Fruit fly (Drosophila melanogaster): ENCODE results near the gene ND-B14.5A.

The ND-B14.5A gene

dm6 chrX:2194208-2195094 lies 22.1 kb downstream of the ND-B14.5A start:
- TF ChIP-seq CG32121 (GFP tag; IDR thresholded peaks at IDR 0.05) (no peak), CG34367 (tag; optimal IDR thresholded peaks at IDR 0.05) (no peak), CG13204 (GFP tag; optimal IDR thresholded peaks at IDR 0.05) (no peak), rn (GFP tag; IDR thresholded peaks at IDR 0.05) (no peak), CG4496 (GFP tag; IDR thresholded peaks at IDR 0.05) (peak; percentile 85)

dm6 chrX:2196086-2196732 lies 23.9 kb downstream of the ND-B14.5A start:
- peak; percentile 35 for TF ChIP-seq CG17806 (tag; optimal IDR thresholded peaks at IDR 0.05)
- no peak for TF ChIP-seq D1 (tag; optimal IDR thresholded peaks at IDR 0.05)
- peak; percentile 50 for TF ChIP-seq EcR (GFP tag; optimal IDR thresholded peaks at IDR 0.05)
- TF ChIP-seq CG10348 (GFP tag; IDR thresholded peaks at IDR 0.05) = no peak
- TF ChIP-seq CG8159 (tag; optimal IDR thresholded peaks at IDR 0.05) = peak; percentile 28
- TF ChIP-seq Ets98B (GFP tag; IDR thresholded peaks at IDR 0.05) = peak; percentile 68
- peak; percentile 24 for TF ChIP-seq CG15710 (tag; optimal IDR thresholded peaks at IDR 0.05)
- no peak for TF ChIP-seq CG34367 (tag; optimal IDR thresholded peaks at IDR 0.05)
- peak; percentile 5 for TF ChIP-seq CG9948 (tag; optimal IDR thresholded peaks at IDR 0.05)
- TF ChIP-seq Snoo (tag; optimal IDR thresholded peaks at IDR 0.05) = no peak
- TF ChIP-seq Pif1A (GFP tag; optimal IDR thresholded peaks at IDR 0.05) = peak; percentile 33
- no peak for TF ChIP-seq Pif1B (GFP tag; optimal IDR thresholded peaks at IDR 0.05)
- TF ChIP-seq gl (tag; optimal IDR thresholded peaks at IDR 0.05) = peak; percentile 17
- TF ChIP-seq CG4496 (GFP tag; IDR thresholded peaks at IDR 0.05) = peak; percentile 81
- TF ChIP-seq CG32121 (GFP tag; IDR thresholded peaks at IDR 0.05) = peak; percentile 51
- no peak for TF ChIP-seq rn (GFP tag; IDR thresholded peaks at IDR 0.05)
- TF ChIP-seq CG12605 (GFP tag; IDR thresholded peaks at IDR 0.05) = no peak; the same call in 1 of the 2 replicates
- TF ChIP-seq fd96Ca (GFP tag; IDR thresholded peaks at IDR 0.05) = peak; percentile 74; the same call in 2 of the 3 replicates
- TF ChIP-seq CG8301 (tag; optimal IDR thresholded peaks at IDR 0.05) = peak; percentile 30
- no peak for TF ChIP-seq CG13204 (GFP tag; optimal IDR thresholded peaks at IDR 0.05)
- peak; percentile 38 for TF ChIP-seq CG14655 (GFP tag; optimal IDR thresholded peaks at IDR 0.05)

- TF ChIP-seq CG8301 (tag; optimal IDR thresholded peaks at IDR 0.05) (no peak), EcR (GFP tag; optimal IDR thresholded peaks at IDR 0.05) (peak; percentile 10), CG32121 (GFP tag; IDR thresholded peaks at IDR 0.05) (no peak), Ets98B (GFP tag; IDR thresholded peaks at IDR 0.05) (peak; percentile 11; the same call in 1 of the 2 replicates), CG12605 (GFP tag; IDR thresholded peaks at IDR 0.05) (no peak)
These were observed 25.3 kb downstream of the ND-B14.5A start for dm6 chrX:2197414-2198271.

dm6 chrX:2198272-2198571 lies 25.9 kb downstream of the ND-B14.5A start:
- TF ChIP-seq Pif1B (GFP tag; optimal IDR thresholded peaks at IDR 0.05) (no peak), D1 (tag; optimal IDR thresholded peaks at IDR 0.05) (no peak), rn (GFP tag; IDR thresholded peaks at IDR 0.05) (no peak), Ets98B (GFP tag; IDR thresholded peaks at IDR 0.05) (no peak), CG32121 (GFP tag; IDR thresholded peaks at IDR 0.05) (no peak), CG12605 (GFP tag; IDR thresholded peaks at IDR 0.05) (no peak), CG8301 (tag; optimal IDR thresholded peaks at IDR 0.05) (no peak), gl (tag; optimal IDR thresholded peaks at IDR 0.05) (no peak), Snoo (tag; optimal IDR thresholded peaks at IDR 0.05) (no peak), CG10348 (GFP tag; IDR thresholded peaks at IDR 0.05) (no peak), CG13204 (GFP tag; optimal IDR thresholded peaks at IDR 0.05) (no peak), CG15710 (tag; optimal IDR thresholded peaks at IDR 0.05) (no peak), CG4496 (GFP tag; IDR thresholded peaks at IDR 0.05) (no peak), CG8159 (tag; optimal IDR thresholded peaks at IDR 0.05) (no peak), CG34367 (tag; optimal IDR thresholded peaks at IDR 0.05) (no peak), CG14655 (GFP tag; optimal IDR thresholded peaks at IDR 0.05) (no peak), fd96Ca (GFP tag; IDR thresholded peaks at IDR 0.05) (no peak), CG17806 (tag; optimal IDR thresholded peaks at IDR 0.05) (no peak)

- no peak for TF ChIP-seq CG32121 (GFP tag; IDR thresholded peaks at IDR 0.05)
- TF ChIP-seq fd96Ca (GFP tag; IDR thresholded peaks at IDR 0.05) = no peak
- no peak for TF ChIP-seq CG17806 (tag; optimal IDR thresholded peaks at IDR 0.05)
- TF ChIP-seq Snoo (tag; optimal IDR thresholded peaks at IDR 0.05) = no peak
- no peak for TF ChIP-seq CG9948 (tag; optimal IDR thresholded peaks at IDR 0.05)
These were observed 27.0 kb downstream of the ND-B14.5A start for dm6 chrX:2199303-2199702.

- no peak for TF ChIP-seq D1 (tag; optimal IDR thresholded peaks at IDR 0.05)
These were observed 31.4 kb downstream of the ND-B14.5A start, which contains the start of gene FarO for dm6 chrX:2203766-2204165. FarO (minus strand) TSS chrX:2203866.

All from whole organism, pupa.